Worm (Caenorhabditis elegans) whole organism, late embryonic: ENCODE data around the gene K08D8.2.

ENCODE experiments used
- C08G9.2 ChIP-seq: sonication (generic microtip); optimal IDR thresholded peaks from 2 replicates; lab custom pipeline; 2016; ENCODE audit warnings: mild to moderate bottlenecking, missing genetic modification characterization, moderate library complexity, missing compliant biosample characterization
- T23F11.4 ChIP-seq: fragments of 200-800 bp; sonication (Bioruptor generic); optimal IDR thresholded peaks from 2 replicates; lab custom pipeline; 2018; ENCODE audit warnings: mild to moderate bottlenecking, missing genetic modification characterization, missing compliant biosample characterization
- ahr-1 ChIP-seq: sonication (generic microtip); optimal IDR thresholded peaks from 2 replicates; lab custom pipeline; 2016; ENCODE audit warnings: missing genetic modification characterization, missing compliant biosample characterization
- ama-1 ChIP-seq: fragments of 150-350 bp; optimal IDR thresholded peaks from 2 replicates; lab custom pipeline; 2014
- ceh-14 ChIP-seq: sonication (generic microtip); optimal IDR thresholded peaks from 2 replicates; lab custom pipeline; 2016; ENCODE audit warnings: missing genotype, missing genetic modification characterization, missing compliant biosample characterization
- ceh-18 ChIP-seq: sonication (generic microtip); optimal IDR thresholded peaks from 2 replicates; lab custom pipeline; 2016; ENCODE audit warnings: missing genetic modification characterization, missing compliant biosample characterization
- ceh-19 ChIP-seq: fragments of 200-800 bp; sonication (Bioruptor generic); optimal IDR thresholded peaks from 2 replicates; lab custom pipeline; 2018; ENCODE audit warnings: mild to moderate bottlenecking, missing genetic modification characterization, missing compliant biosample characterization
- ceh-2 ChIP-seq: sonication (generic microtip); optimal IDR thresholded peaks from 2 replicates; lab custom pipeline; 2016; ENCODE audit warnings: missing genotype, missing genetic modification characterization, missing compliant biosample characterization
- ceh-30 ChIP-seq: fragments of 150-350 bp; optimal IDR thresholded peaks from 2 replicates; lab custom pipeline; 2014; ENCODE audit warnings: missing biosample characterization, missing genetic modification characterization
- ceh-31 ChIP-seq: sonication (generic microtip); optimal IDR thresholded peaks from 2 replicates; lab custom pipeline; 2016; ENCODE audit warnings: missing genetic modification characterization, missing compliant biosample characterization
- ceh-34 ChIP-seq: sonication (generic microtip); optimal IDR thresholded peaks from 2 replicates; lab custom pipeline; 2016; ENCODE audit warnings: mild to moderate bottlenecking, missing genetic modification characterization, missing compliant biosample characterization
- ceh-48 ChIP-seq: sonication (generic microtip); optimal IDR thresholded peaks from 2 replicates; lab custom pipeline; 2016; ENCODE audit warnings: missing genetic modification characterization, inconsistent platforms, missing compliant biosample characterization
- ceh-6 ChIP-seq: fragments of 200-800 bp; sonication (Bioruptor generic); optimal IDR thresholded peaks from 2 replicates; lab custom pipeline; 2018; ENCODE audit warnings: mild to moderate bottlenecking, missing genetic modification characterization, missing compliant biosample characterization
- ceh-9 ChIP-seq: sonication (generic microtip); optimal IDR thresholded peaks from 2 replicates; lab custom pipeline; 2016; ENCODE audit warnings: mild to moderate bottlenecking, missing genetic modification characterization, inconsistent platforms, missing compliant biosample characterization
- dve-1 ChIP-seq: sonication (generic microtip); optimal IDR thresholded peaks from 2 replicates; lab custom pipeline; 2017; ENCODE audit warnings: antibody characterized with exemption, mild to moderate bottlenecking, missing genetic modification characterization, missing compliant biosample characterization
- elt-2 ChIP-seq: sonication (generic microtip); optimal IDR thresholded peaks from 2 replicates; lab custom pipeline; 2016; ENCODE audit warnings: missing genetic modification reagents, missing genetic modification characterization, missing compliant biosample characterization
- eyg-1 ChIP-seq: sonication (generic microtip); optimal IDR thresholded peaks from 2 replicates; lab custom pipeline; 2016; ENCODE audit warnings: missing genotype, missing genetic modification characterization, missing compliant biosample characterization
- fax-1 ChIP-seq: sonication (generic microtip); optimal IDR thresholded peaks from 2 replicates; lab custom pipeline; 2016; ENCODE audit warnings: missing genotype, missing genetic modification characterization, missing compliant biosample characterization
- fkh-10 ChIP-seq: fragments of 150-350 bp; optimal IDR thresholded peaks from 2 replicates; lab custom pipeline; 2014; ENCODE audit warnings: missing biosample characterization, missing genetic modification reagents, missing genetic modification characterization
- gmeb-2 ChIP-seq: sonication (generic microtip); optimal IDR thresholded peaks from 2 replicates; lab custom pipeline; 2016; ENCODE audit warnings: missing genetic modification characterization, inconsistent platforms, missing compliant biosample characterization
- hlh-13 ChIP-seq: fragments of 200-800 bp; sonication (Bioruptor generic); optimal IDR thresholded peaks from 2 replicates; lab custom pipeline; 2018; ENCODE audit warnings: mild to moderate bottlenecking, missing genetic modification characterization, missing compliant biosample characterization
- hlh-6 ChIP-seq: sonication (generic microtip); optimal IDR thresholded peaks from 2 replicates; lab custom pipeline; 2016; ENCODE audit warnings: missing genotype, missing genetic modification characterization, missing compliant biosample characterization
- lin-11 ChIP-seq: fragments of 200-800 bp; sonication (Bioruptor generic); optimal IDR thresholded peaks from 2 replicates; lab custom pipeline; 2018; ENCODE audit warnings: mild to moderate bottlenecking, missing genetic modification characterization, missing compliant biosample characterization
- madf-2 ChIP-seq: sonication (generic microtip); optimal IDR thresholded peaks from 2 replicates; lab custom pipeline; 2017; ENCODE audit warnings: missing genetic modification characterization, missing compliant biosample characterization
- nhr-232 ChIP-seq: sonication (generic microtip); optimal IDR thresholded peaks from 2 replicates; lab custom pipeline; 2016; ENCODE audit warnings: missing genetic modification characterization, missing compliant biosample characterization
- npax-4 ChIP-seq: sonication (generic microtip); optimal IDR thresholded peaks from 2 replicates; lab custom pipeline; 2016; ENCODE audit warnings: missing genetic modification characterization, missing compliant biosample characterization
- odd-2 ChIP-seq: sonication (generic microtip); optimal IDR thresholded peaks from 2 replicates; lab custom pipeline; 2017; ENCODE audit warnings: antibody characterized with exemption, mild to moderate bottlenecking, missing genetic modification characterization, missing compliant biosample characterization
- pat-9 ChIP-seq: fragments of 200-800 bp; sonication (Bioruptor generic); optimal IDR thresholded peaks from 2 replicates; lab custom pipeline; 2018; ENCODE audit warnings: mild to moderate bottlenecking, missing genetic modification characterization, moderate library complexity, missing compliant biosample characterization
- pqm-1 ChIP-seq: sonication (generic microtip); optimal IDR thresholded peaks from 2 replicates; lab custom pipeline; 2016; ENCODE audit warnings: missing genetic modification characterization, missing compliant biosample characterization
- sdc-2 ChIP-seq: sonication (generic microtip); optimal IDR thresholded peaks from 2 replicates; lab custom pipeline; 2016; ENCODE audit warnings: missing genotype, missing genetic modification characterization, missing compliant biosample characterization
- sox-4 ChIP-seq: sonication (generic microtip); optimal IDR thresholded peaks from 2 replicates; lab custom pipeline; 2017; ENCODE audit warnings: mild to moderate bottlenecking, missing genetic modification characterization, inconsistent platforms, missing compliant biosample characterization
- unc-42 ChIP-seq: sonication (generic microtip); optimal IDR thresholded peaks from 2 replicates; lab custom pipeline; 2016; ENCODE audit warnings: missing genotype, missing genetic modification characterization, missing compliant biosample characterization
- unc-55 ChIP-seq: sonication (generic microtip); optimal IDR thresholded peaks from 2 replicates; lab custom pipeline; 2017; ENCODE audit warnings: missing biosample characterization, missing genetic modification reagents, missing genetic modification characterization
- ztf-16 ChIP-seq: sonication (generic microtip); optimal IDR thresholded peaks from 2 replicates; lab custom pipeline; 2017; ENCODE audit warnings: missing genetic modification characterization, missing compliant biosample characterization

The K08D8.2 gene

ce11 chrIV:12915479-12915878, 12.6 kb downstream of the K08D8.2 start, which contains the start of gene srz-15:
srz-15 (plus strand) TSS chrIV:12915779.
- TF ChIP-seq dve-1 (no peak), gmeb-2 (tag; lab: Kevin White, UChicago) (no peak), ceh-31 (tag; lab: Kevin White, UChicago) (no peak), eyg-1 (tag; lab: Kevin White, UChicago) (no peak), ceh-14 (tag; lab: Kevin White, UChicago) (no peak), sox-4 (no peak), ama-1 (lab: Kevin White, UChicago) (no peak), pat-9 (tag; lab: Kevin White, UChicago) (no peak), madf-2 (tag; lab: Kevin White, UChicago) (no peak), C08G9.2 (tag; lab: Kevin White, UChicago) (no peak)
- TF ChIP-seq, all 69 proteins: peak for 0

ce11 chrIV:12918256-12918655, 15.4 kb downstream of the K08D8.2 start, which contains the start of gene C32H11.3:
C32H11.3 (plus strand) TSS chrIV:12918556.
- TF ChIP-seq elt-2 (tag; lab: Kevin White, UChicago): no peak
- TF ChIP-seq nhr-232 (tag; lab: Kevin White, UChicago): no peak
- no peak for TF ChIP-seq T23F11.4 (GFP tag; lab: Kevin White, UChicago)
- TF ChIP-seq ama-1 (lab: Kevin White, UChicago): no peak
- TF ChIP-seq ceh-9 (tag; lab: Kevin White, UChicago): no peak
- no peak for TF ChIP-seq ceh-2
- TF ChIP-seq ceh-19 (GFP tag; lab: Kevin White, UChicago): no peak
- no peak for TF ChIP-seq sdc-2 (tag; lab: Kevin White, UChicago)
- no peak for TF ChIP-seq npax-4 (tag; lab: Kevin White, UChicago)
- TF ChIP-seq ceh-34 (tag; lab: Kevin White, UChicago): no peak
- no peak for TF ChIP-seq eyg-1 (tag; lab: Kevin White, UChicago)

ce11 chrIV:12920553-12920952, 17.7 kb downstream of the K08D8.2 start:
- TF ChIP-seq fkh-10 (GFP tag; lab: Kevin White, UChicago) (no peak), C08G9.2 (tag; lab: Kevin White, UChicago) (no peak), ceh-34 (tag; lab: Kevin White, UChicago) (no peak), fax-1 (tag; lab: Kevin White, UChicago) (no peak), ceh-6 (GFP tag; lab: Kevin White, UChicago) (no peak), ceh-48 (tag; lab: Kevin White, UChicago) (no peak), dve-1 (no peak), unc-42 (tag; lab: Kevin White, UChicago) (no peak), odd-2 (tag; lab: Kevin White, UChicago) (no peak)

ce11 chrIV:12921027-12921426, 18.2 kb downstream of the K08D8.2 start, which contains the start of gene C32H11.4:
C32H11.4 (plus strand) TSS chrIV:12921264.
- TF ChIP-seq sox-4: no peak
- TF ChIP-seq hlh-13: no peak
- no peak for TF ChIP-seq ceh-18 (tag; lab: Kevin White, UChicago)
- no peak for TF ChIP-seq gmeb-2 (tag; lab: Kevin White, UChicago)
- no peak for TF ChIP-seq ceh-30 (tag; lab: Kevin White, UChicago)
- TF ChIP-seq ceh-2: no peak
- no peak for TF ChIP-seq pqm-1 (tag; lab: Kevin White, UChicago)
- TF ChIP-seq pat-9 (tag; lab: Kevin White, UChicago): no peak
- TF ChIP-seq lin-11: no peak

ce11 chrIV:12924332-12924731, 21.5 kb downstream of the K08D8.2 start, which contains the start of gene srlf-4:
srlf-4 (minus strand) TSS chrIV:12924432.
- no peak for TF ChIP-seq fkh-10 (GFP tag; lab: Kevin White, UChicago)
- no peak for TF ChIP-seq hlh-6 (tag; lab: Kevin White, UChicago)
- TF ChIP-seq ceh-34 (tag; lab: Kevin White, UChicago): no peak
- no peak for TF ChIP-seq ztf-16 (tag; lab: Kevin White, UChicago)
- TF ChIP-seq elt-2 (tag; lab: Kevin White, UChicago): no peak
- no peak for TF ChIP-seq hlh-13
- TF ChIP-seq T23F11.4 (GFP tag; lab: Kevin White, UChicago): no peak
- TF ChIP-seq unc-55: no peak
- no peak for TF ChIP-seq fax-1 (tag; lab: Kevin White, UChicago)
- no peak for TF ChIP-seq ceh-9 (tag; lab: Kevin White, UChicago)
- no peak for TF ChIP-seq ahr-1 (tag; lab: Kevin White, UChicago)
